Worm (Caenorhabditis elegans): Measurements from ENCODE around the gene pgap-3.

DNA sequence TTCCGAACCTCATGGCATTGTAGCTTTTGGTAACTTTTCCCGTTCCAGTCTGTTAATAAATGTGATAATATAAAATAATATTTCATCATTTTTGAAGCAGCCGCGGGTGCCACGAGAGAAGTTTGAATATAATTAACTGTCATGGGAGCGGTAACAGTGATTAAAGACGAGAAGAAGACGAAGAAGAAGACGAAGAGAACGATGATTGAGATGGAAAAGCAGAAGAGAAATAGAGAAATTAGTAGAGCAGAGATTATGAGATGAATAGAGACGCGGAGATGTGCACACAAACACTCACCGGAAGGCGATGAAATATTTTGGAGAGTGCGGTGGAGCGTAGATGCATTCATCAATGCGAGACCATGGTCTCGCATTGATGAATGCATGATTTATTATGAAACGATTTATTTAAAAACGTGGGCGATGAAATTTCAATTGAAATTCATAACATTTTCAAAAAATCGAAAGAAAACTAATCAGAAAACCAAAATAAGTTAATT lies 5.5 kb upstream of the pgap-3 start, which contains the start of gene seip-1:
- TF ChIP-seq F49E8.2 (tag; optimal IDR thresholded peaks at IDR 0.05; ENCODE audit: insufficient read depth) (no peak), F55B11.4 (tag; optimal IDR thresholded peaks at IDR 0.05; ENCODE audit: borderline replicate concordance, insufficient read depth) (no peak), F57A8.1 (GFP tag; optimal IDR thresholded peaks at IDR 0.05) (no peak), mes-4 (tag; optimal IDR thresholded peaks at IDR 0.05) (no peak), ama-1 (optimal IDR thresholded peaks at IDR 0.05) (peak; percentile 10), ama-1 (GFP tag; optimal IDR thresholded peaks at IDR 0.05) (no peak), attf-6 (GFP tag; IDR thresholded peaks at IDR 0.05) (no peak), egl-18 (GFP tag; IDR thresholded peaks at IDR 0.05) (no peak), K11D2.4 (GFP tag; IDR thresholded peaks at IDR 0.05) (peak; percentile 61; the same call in 1 of the 2 replicates), mel-28 (tag; optimal IDR thresholded peaks at IDR 0.05; ENCODE audit: borderline replicate concordance) (no peak), aptf-3 (GFP tag; IDR thresholded peaks at IDR 0.05) (no peak)

Measured in whole organism, young adult.